Worm (Caenorhabditis elegans) whole organism, L3 larva: Measurements from ENCODE around the gene ssp-32.

Source experiments
- ama-1 ChIP-seq: fragments of 150-350 bp; optimal IDR thresholded peaks from 2 replicates; lab custom pipeline; 2018
- egl-27 ChIP-seq: sonication (generic microtip); optimal IDR thresholded peaks from 4 replicates; lab custom pipeline; 2017; ENCODE audit warnings: missing biosample characterization, missing genetic modification reagents, missing genetic modification characterization
- lin-39 ChIP-seq: fragments of 150-350 bp; optimal IDR thresholded peaks from 2 replicates; lab custom pipeline; 2018; ENCODE audit warnings: missing biosample characterization, missing genetic modification reagents, missing genetic modification characterization
- unc-62 ChIP-seq: fragments of 150-350 bp; sonication (generic microtip); optimal IDR thresholded peaks from 4 replicates; lab custom pipeline; 2014; ENCODE audit warnings: missing biosample characterization, missing genetic modification reagents, missing genetic modification characterization

DNA sequence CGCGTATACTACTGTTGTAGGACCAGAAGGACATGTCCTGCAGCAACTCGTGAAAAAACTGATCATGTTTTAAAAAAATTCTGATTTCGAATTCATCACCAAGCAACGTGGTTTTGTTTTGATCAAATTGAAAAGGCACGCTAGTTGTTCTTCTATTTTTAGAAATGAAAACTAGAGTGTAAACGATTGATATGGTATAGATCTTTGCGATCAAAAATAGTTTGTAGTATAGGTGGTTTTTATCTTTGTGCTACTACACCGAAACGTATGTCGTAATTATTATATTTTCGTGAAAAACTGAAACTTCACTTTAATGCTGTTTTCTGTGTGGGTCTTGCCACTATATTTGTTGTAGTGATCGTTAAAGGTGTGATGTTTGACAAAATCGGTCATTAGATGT, 28.3 kb upstream of the ssp-32 start:
- TF ChIP-seq egl-27 (tag; lab: Kevin White, UChicago) (no peak), unc-62 (GFP tag; lab: Kevin White, UChicago) (no peak), lin-39 (no peak), ama-1 (lab: Kevin White, UChicago) (no peak)
